Worm (Caenorhabditis elegans) whole organism, midembryonic: Measurements from ENCODE around the gene K06A4.7.

Source experiments
- T22C8.4 ChIP-seq: fragments of 200-800 bp; sonication (Bioruptor generic); IDR thresholded peaks from 2 replicates; pipeline ENCODE4 v1.3.6; 2022; ENCODE audit warnings: missing genetic modification characterization, missing compliant biosample characterization
- cog-1 ChIP-seq: sonication (generic microtip); optimal IDR thresholded peaks from 2 replicates; lab custom pipeline; 2016; ENCODE audit warnings: missing genetic modification characterization, missing compliant biosample characterization
- flt-1 ChIP-seq: fragments of 200-800 bp; sonication (Bioruptor generic); IDR thresholded peaks from 2 replicates; pipeline ENCODE4 v1.3.6; 2022; ENCODE audit warnings: missing genetic modification characterization, missing compliant biosample characterization
- klf-2 ChIP-seq: fragments of 200-800 bp; sonication (Bioruptor generic); conservative IDR thresholded peaks from 2 replicates; pipeline ENCODE4 v1.3.6; 2022; ENCODE audit warnings: missing genetic modification reagents, missing genetic modification characterization, missing compliant biosample characterization
- med-1 ChIP-seq: sonication (generic microtip); optimal IDR thresholded peaks from 2 replicates; lab custom pipeline; 2017; ENCODE audit warnings: missing genetic modification characterization, mild to moderate bottlenecking, missing compliant biosample characterization, antibody characterized with exemption, missing genetic modification reagents; ENCODE audit not compliant: insufficient read depth
- ref-1 ChIP-seq: fragments of 200-800 bp; sonication (Bioruptor generic); conservative IDR thresholded peaks from 2 replicates; pipeline ENCODE4 v1.3.6; 2022; ENCODE audit warnings: missing genetic modification reagents, missing genetic modification characterization, missing compliant biosample characterization
- tab-1 ChIP-seq: fragments of 200-800 bp; sonication (Bioruptor generic); IDR thresholded peaks from 2 replicates; pipeline ENCODE4 v1.3.6; 2022; ENCODE audit warnings: missing genetic modification characterization, missing compliant biosample characterization
- ztf-23 ChIP-seq: fragments of 200-800 bp; sonication (Bioruptor generic); IDR thresholded peaks from 2 replicates; pipeline ENCODE4 v1.3.6; 2022; ENCODE audit warnings: missing genetic modification reagents, missing genetic modification characterization, missing compliant biosample characterization

DNA sequence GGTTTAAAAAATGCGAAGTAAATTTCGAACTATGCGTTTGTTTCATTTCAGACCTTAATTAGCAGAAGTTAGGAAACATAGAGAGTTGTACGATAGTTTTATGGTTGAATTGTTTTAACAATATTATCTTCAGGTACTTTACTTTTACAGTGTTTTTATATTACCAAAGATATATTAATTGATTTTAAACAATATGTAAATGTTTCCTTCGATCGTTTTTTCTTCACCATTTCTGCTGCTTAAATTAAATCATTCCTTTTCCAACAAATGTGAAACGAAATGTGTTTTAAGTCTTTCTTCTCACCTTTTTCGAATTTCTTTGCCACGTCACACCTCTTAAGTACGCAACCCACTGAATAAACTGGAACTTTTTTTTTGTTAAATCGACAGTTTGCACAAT is 38.0 kb downstream of the K06A4.7 start:
- TF ChIP-seq flt-1 (GFP tag; lab: Robert Waterston, UW) (no peak), klf-2 (GFP tag; lab: Robert Waterston, UW) (no peak), cog-1 (no peak), ref-1 (GFP tag; lab: Robert Waterston, UW) (no peak), ztf-23 (GFP tag; lab: Robert Waterston, UW) (no peak), T22C8.4 (GFP tag; lab: Robert Waterston, UW) (no peak), tab-1 (GFP tag; lab: Robert Waterston, UW) (no peak), med-1 (GFP tag; lab: Kevin White, UChicago) (no peak)
